Fruit fly (Drosophila melanogaster) whole organism, prepupa: ENCODE results near the gene skd.

Experiments
- CG10631 ChIP-seq: fragments of 200-800 bp; sonication (Bioruptor generic); optimal IDR thresholded peaks from 2 replicates; lab custom pipeline; 2016; ENCODE audit warnings: missing biosample characterization, missing genetic modification characterization
- CG10669 ChIP-seq: fragments of 200-800 bp; sonication (Bioruptor generic); optimal IDR thresholded peaks from 3 replicates; lab custom pipeline; 2018; ENCODE audit warnings: missing biosample characterization, mild to moderate bottlenecking, missing genetic modification characterization, moderate library complexity
- CG16779 ChIP-seq: fragments of 200-800 bp; sonication (Bioruptor generic); optimal IDR thresholded peaks from 3 replicates; lab custom pipeline; 2017; ENCODE audit warnings: missing biosample characterization, mild to moderate bottlenecking, missing genetic modification characterization
- CG34406 ChIP-seq: fragments of 200-800 bp; sonication (Bioruptor generic); optimal IDR thresholded peaks from 3 replicates; lab custom pipeline; 2016; ENCODE audit warnings: missing biosample characterization, missing genetic modification characterization
- CG3919 ChIP-seq: fragments of 200-800 bp; sonication (Bioruptor generic); optimal IDR thresholded peaks from 3 replicates; lab custom pipeline; 2016; ENCODE audit warnings: missing biosample characterization, missing genetic modification characterization
- CG6792 ChIP-seq: fragments of 200-800 bp; sonication (Bioruptor generic); optimal IDR thresholded peaks from 3 replicates; lab custom pipeline; 2016; ENCODE audit warnings: missing biosample characterization, missing genetic modification characterization
- CG6808 ChIP-seq: fragments of 200-800 bp; sonication (Bioruptor generic); optimal IDR thresholded peaks from 3 replicates; lab custom pipeline; 2017; ENCODE audit warnings: missing biosample characterization, missing genetic modification characterization, mild to moderate bottlenecking, moderate library complexity, missing genetic modification reagents
- CG6854 ChIP-seq: fragments of 200-800 bp; sonication (Bioruptor generic); optimal IDR thresholded peaks from 2 replicates; lab custom pipeline; 2017; ENCODE audit warnings: missing biosample characterization, mild to moderate bottlenecking, missing genetic modification characterization
- CG8632 ChIP-seq: fragments of 200-800 bp; sonication (Bioruptor generic); optimal IDR thresholded peaks from 3 replicates; lab custom pipeline; 2016; ENCODE audit warnings: missing biosample characterization, missing genetic modification characterization
- Eip78C ChIP-seq: fragments of 200-800 bp; sonication (Bioruptor generic); peaks from one replicate; lab custom pipeline; 2016; ENCODE audit warnings: missing biosample characterization, missing genetic modification characterization
- OdsH ChIP-seq: fragments of 200-800 bp; sonication (Bioruptor generic); optimal IDR thresholded peaks from 3 replicates; lab custom pipeline; 2016; ENCODE audit warnings: missing biosample characterization, missing genetic modification characterization
- achi ChIP-seq: fragments of 200-800 bp; sonication (Bioruptor generic); optimal IDR thresholded peaks from 3 replicates; lab custom pipeline; 2016; ENCODE audit warnings: missing biosample characterization, missing genetic modification characterization
- esn ChIP-seq: fragments of 200-800 bp; sonication (Bioruptor generic); optimal IDR thresholded peaks from 2 replicates; lab custom pipeline; 2016; ENCODE audit warnings: missing biosample characterization, mild to moderate bottlenecking, missing genetic modification characterization, moderate library complexity
- fd59A ChIP-seq: fragments of 200-800 bp; sonication (Bioruptor generic); optimal IDR thresholded peaks from 2 replicates; lab custom pipeline; 2017; ENCODE audit warnings: missing biosample characterization, mild to moderate bottlenecking, missing genetic modification characterization, missing genetic modification reagents
- fkh ChIP-seq: fragments of 200-800 bp; sonication (Bioruptor generic); optimal IDR thresholded peaks from 3 replicates; lab custom pipeline; 2017; ENCODE audit warnings: missing biosample characterization, mild to moderate bottlenecking, missing genetic modification characterization, moderate library complexity
- spab ChIP-seq: fragments of 200-800 bp; sonication (Bioruptor generic); optimal IDR thresholded peaks from 2 replicates; lab custom pipeline; 2017; ENCODE audit warnings: missing biosample characterization, mild to moderate bottlenecking, missing genetic modification characterization, missing genetic modification reagents
- ss ChIP-seq, 2 experiments: fragments of 200-800 bp; sonication (Bioruptor generic); optimal IDR thresholded peaks; 2 replicates in 1 of 2; 3 replicates in 1 of 2; lab custom pipeline; 2017 to 2018; ENCODE audit warnings: mild to moderate bottlenecking in 2 of 2, missing biosample characterization in 2 of 2, missing genetic modification characterization in 2 of 2, moderate library complexity in 1 of 2
- svp ChIP-seq: fragments of 200-800 bp; sonication (Bioruptor generic); peaks from one replicate; lab custom pipeline; 2016; ENCODE audit warnings: missing biosample characterization, missing genetic modification characterization
- vri ChIP-seq: fragments of 200-800 bp; sonication (Bioruptor generic); optimal IDR thresholded peaks from 3 replicates; lab custom pipeline; 2016; ENCODE audit warnings: missing biosample characterization, mild to moderate bottlenecking, missing genetic modification characterization

skd gene

dm6 chr3L:20944180-20944579 lies 83.1 kb downstream of the skd start:
- no peak for TF ChIP-seq vri (GFP tag; lab: Kevin White, UChicago)
- peak; percentile 36 for TF ChIP-seq svp (GFP tag; lab: Kevin White, UChicago)
- TF ChIP-seq achi: peak; percentile 5
- peak; percentile 15 for TF ChIP-seq fd59A
- peak; percentile 11 for TF ChIP-seq CG3919 (GFP tag; lab: Kevin White, UChicago)
- peak; percentile 94 for TF ChIP-seq fkh (GFP tag; lab: Kevin White, UChicago)
- TF ChIP-seq spab (GFP tag; lab: Kevin White, UChicago): peak; percentile 14
- no peak for TF ChIP-seq OdsH (GFP tag; lab: Kevin White, UChicago)
- peak; percentile 85 for TF ChIP-seq Eip78C
- peak; percentile 16 for TF ChIP-seq CG6792 (GFP tag; lab: Kevin White, UChicago)
- peak; percentile 20 for TF ChIP-seq esn
- TF ChIP-seq CG10669 (GFP tag; lab: Kevin White, UChicago): peak; percentile 22
- no peak for TF ChIP-seq CG10631 (GFP tag; lab: Kevin White, UChicago)
- TF ChIP-seq CG6808: peak; percentile 19
- TF ChIP-seq ss (GFP tag; optimal IDR thresholded peaks at IDR 0.05; lab: Kevin White, UChicago): peak in 1 of 2 experiments; percentile 36
- TF ChIP-seq CG6854 (GFP tag; lab: Kevin White, UChicago): peak; percentile 4
- TF ChIP-seq CG34406 (GFP tag; lab: Kevin White, UChicago): peak; percentile 21
- TF ChIP-seq CG16779 (tag; lab: Kevin White, UChicago): no peak
- TF ChIP-seq CG8632 (GFP tag; lab: Kevin White, UChicago): no peak
